Fruit fly (Drosophila melanogaster): ENCODE measurements around the gene tty.

tty gene

DNA sequence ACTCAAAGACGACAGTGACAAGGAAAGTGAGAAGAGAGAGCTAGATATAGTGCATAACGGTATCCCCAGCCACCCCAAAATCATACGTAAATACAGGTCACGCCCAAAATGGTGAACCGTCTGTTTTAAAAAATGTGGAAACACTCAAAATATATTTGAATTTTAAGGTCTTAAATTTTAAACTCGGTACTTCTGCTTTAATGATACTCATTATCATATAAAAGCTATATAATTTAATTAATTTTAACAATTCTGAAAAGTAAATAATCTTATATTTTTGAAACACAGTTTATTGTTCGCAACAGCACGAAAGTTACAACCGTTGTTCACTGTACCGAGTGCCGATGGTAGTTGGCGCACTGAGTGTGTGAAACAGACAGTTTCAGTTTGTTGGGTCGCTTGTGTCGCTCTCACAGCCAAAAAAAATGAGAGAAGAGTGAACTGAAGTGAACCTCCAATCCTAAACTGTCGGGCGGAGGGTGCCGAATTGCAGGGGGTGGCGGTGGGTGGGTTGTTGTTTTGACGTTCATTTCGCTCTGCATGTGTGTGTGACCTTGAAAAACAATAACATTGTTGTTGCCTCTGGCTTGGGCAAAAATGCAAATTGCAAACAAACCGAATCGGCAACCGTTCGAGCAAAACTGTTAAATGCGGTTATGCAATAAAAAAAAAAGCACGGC is 27.0 kb upstream of the tty start (continued):
- TF ChIP-seq hbn (GFP tag; IDR thresholded peaks at IDR 0.05; ENCODE audit: partially characterized antibody): no peak
- no peak for TF ChIP-seq en (GFP tag; optimal IDR thresholded peaks at IDR 0.05)
- TF ChIP-seq phol (tag; optimal IDR thresholded peaks at IDR 0.05): peak; percentile 94
- no peak for TF ChIP-seq Hmx (GFP tag; optimal IDR thresholded peaks at IDR 0.05)
- TF ChIP-seq gce (GFP tag; IDR thresholded peaks at IDR 0.05): peak; percentile 40; the same call in 1 of the 3 replicates
- TF ChIP-seq CG17802 (tag; optimal IDR thresholded peaks at IDR 0.05): peak; percentile 58
- peak; percentile 70 for TF ChIP-seq slou (GFP tag; optimal IDR thresholded peaks at IDR 0.05)
- peak; percentile 92 for TF ChIP-seq CG8388 (GFP tag; optimal IDR thresholded peaks at IDR 0.05)
- TF ChIP-seq amos (GFP tag; IDR thresholded peaks at IDR 0.05; ENCODE audit: partially characterized antibody): no peak
- TF ChIP-seq pros (GFP tag; optimal IDR thresholded peaks at IDR 0.05): peak; percentile 60
- peak; percentile 96 for TF ChIP-seq CG13296 (GFP tag; optimal IDR thresholded peaks at IDR 0.05)
- TF ChIP-seq lilli (GFP tag; optimal IDR thresholded peaks at IDR 0.05): peak; percentile 83
- TF ChIP-seq Stat92E (GFP tag; optimal IDR thresholded peaks at IDR 0.05): peak in 1 of 3 experiments; percentile 78
- TF ChIP-seq Mrtf (GFP tag; IDR thresholded peaks at IDR 0.05): peak; percentile 74
- no peak for TF ChIP-seq hb (GFP tag; IDR thresholded peaks at IDR 0.05; ENCODE audit: partially characterized antibody)
- TF ChIP-seq eve (GFP tag; optimal IDR thresholded peaks at IDR 0.05): no peak
- peak; percentile 40 for TF ChIP-seq Antp (GFP tag; optimal IDR thresholded peaks at IDR 0.05)
- TF ChIP-seq CG12744 (GFP tag; optimal IDR thresholded peaks at IDR 0.05): peak; percentile 19
- TF ChIP-seq CG10366 (GFP tag; IDR thresholded peaks at IDR 0.05): peak; percentile 87
- TF ChIP-seq dmrt99B (tag; optimal IDR thresholded peaks at IDR 0.05): peak; percentile 96
- TF ChIP-seq maf-S (GFP tag; optimal IDR thresholded peaks at IDR 0.05): peak; percentile 35
- no peak for TF ChIP-seq CG7963 (GFP tag; IDR thresholded peaks at IDR 0.05; ENCODE audit: partially characterized antibody)
- TF ChIP-seq Eip74EF (GFP tag; optimal IDR thresholded peaks at IDR 0.05): peak in 1 of 2 experiments; percentile 91
- TF ChIP-seq pan (optimal IDR thresholded peaks at IDR 0.05): no peak
- TF ChIP-seq pan (GFP tag; optimal IDR thresholded peaks at IDR 0.05 in 1 of 2, IDR thresholded peaks at IDR 0.05 in 1 of 2): peak in 1 of 2 experiments; percentile 87
- TF ChIP-seq mld (GFP tag; IDR thresholded peaks at IDR 0.05; ENCODE audit: partially characterized antibody): no peak
- peak; percentile 89 for TF ChIP-seq ind (GFP tag; optimal IDR thresholded peaks at IDR 0.05)
- TF ChIP-seq E2f2 (GFP tag; IDR thresholded peaks at IDR 0.05): peak; percentile 69
- TF ChIP-seq dpn (GFP tag; optimal IDR thresholded peaks at IDR 0.05): peak; percentile 45 to 90
- TF ChIP-seq otp (GFP tag; IDR thresholded peaks at IDR 0.05): peak; percentile 57; the same call in 2 of the 3 replicates
- TF ChIP-seq wor (GFP tag; IDR thresholded peaks at IDR 0.05): peak; percentile 89
- peak; percentile 83 for TF ChIP-seq CG4820 (GFP tag; optimal IDR thresholded peaks at IDR 0.05)
- peak; percentile 96 for TF ChIP-seq CG8924 (tag; optimal IDR thresholded peaks at IDR 0.05)
- TF ChIP-seq Meics (GFP tag; optimal IDR thresholded peaks at IDR 0.05): peak; percentile 95
- TF ChIP-seq crp (GFP tag; optimal IDR thresholded peaks at IDR 0.05): peak in 1 of 2 experiments; percentile 57
- peak; percentile 81 for TF ChIP-seq dmrt11E (tag; optimal IDR thresholded peaks at IDR 0.05)
- TF ChIP-seq CG3163 (GFP tag; optimal IDR thresholded peaks at IDR 0.05): no peak
- TF ChIP-seq mirr (GFP tag; optimal IDR thresholded peaks at IDR 0.05): peak; percentile 47
- TF ChIP-seq CG34376 (GFP tag; optimal IDR thresholded peaks at IDR 0.05): peak; percentile 94
- peak; percentile 46 for TF ChIP-seq CG1603 (tag; optimal IDR thresholded peaks at IDR 0.05)
- TF ChIP-seq nom (GFP tag; optimal IDR thresholded peaks at IDR 0.05): peak; percentile 55
- TF ChIP-seq CG18599 (GFP tag; optimal IDR thresholded peaks at IDR 0.05): peak; percentile 97
- TF ChIP-seq CG18764 (GFP tag; optimal IDR thresholded peaks at IDR 0.05): peak; percentile 71
- TF ChIP-seq CG17912 (GFP tag; optimal IDR thresholded peaks at IDR 0.05): no peak
- TF ChIP-seq BEAF-32 (GFP tag; optimal IDR thresholded peaks at IDR 0.05): peak; percentile 10
- peak; percentile 42 for TF ChIP-seq CG15073 (GFP tag; optimal IDR thresholded peaks at IDR 0.05)
- TF ChIP-seq ken (GFP tag; IDR thresholded peaks at IDR 0.05): peak; percentile 81
- TF ChIP-seq CG13624 (GFP tag; optimal IDR thresholded peaks at IDR 0.05): peak; percentile 29
